Worm (Caenorhabditis elegans) whole organism, L1 larva: ENCODE data around the gene srt-16.
"Not testable (repeated sequence)": the region's sequence is repeated elsewhere in the genome, so short reads cannot be mapped to it uniquely, and the experiment has no call there.

Experiments
- C04F5.9 ChIP-seq: sonication (generic microtip); optimal IDR thresholded peaks from 2 replicates; lab custom pipeline; 2016; ENCODE audit warnings: missing genetic modification characterization, missing compliant biosample characterization
- Y116A8C.19 ChIP-seq: sonication (generic microtip); optimal IDR thresholded peaks from 2 replicates; lab custom pipeline; 2016; ENCODE audit warnings: missing compliant biosample characterization, missing genetic modification characterization, borderline replicate concordance
- alr-1 ChIP-seq: fragments of 200-800 bp; sonication (Bioruptor generic); optimal IDR thresholded peaks from 2 replicates; lab custom pipeline; 2018; ENCODE audit warnings: borderline replicate concordance, mild to moderate bottlenecking, missing genetic modification characterization, missing compliant biosample characterization
- ama-1 ChIP-seq: fragments of 150-350 bp; optimal IDR thresholded peaks from 2 replicates; lab custom pipeline; 2014
- ceh-8 ChIP-seq: fragments of 200-800 bp; sonication (Bioruptor generic); optimal IDR thresholded peaks from 2 replicates; lab custom pipeline; 2018; ENCODE audit warnings: mild to moderate bottlenecking, missing genetic modification characterization, moderate library complexity, missing compliant biosample characterization
- ceh-82 ChIP-seq, 3 experiments: fragments of 150-350 bp in 1 of 3; sonication (generic microtip) in 2 of 3; optimal IDR thresholded peaks; 2 replicates each; lab custom pipeline; 2014 to 2017; ENCODE audit warnings: missing biosample characterization in 3 of 3, missing genetic modification characterization in 3 of 3
- ces-1 ChIP-seq: fragments of 150-350 bp; optimal IDR thresholded peaks from 2 replicates; lab custom pipeline; 2014; ENCODE audit warnings: missing biosample characterization, missing genetic modification reagents, missing genetic modification characterization
- dpl-1 ChIP-seq, 3 experiments: fragments of 150-350 bp in 2 of 3; sonication (generic microtip) in 1 of 3; optimal IDR thresholded peaks; 2 replicates each; lab custom pipeline; 2014 to 2017; ENCODE audit warnings: missing biosample characterization in 3 of 3, missing genetic modification characterization in 3 of 3, missing genetic modification reagents in 3 of 3
- efl-1 ChIP-seq, 4 experiments: fragments of 150-350 bp; optimal IDR thresholded peaks in 3 of 4; peaks in 1 of 4; 1 replicate in 1 of 4; 2 replicates in 3 of 4; lab custom pipeline; 2014; ENCODE audit warnings: missing biosample characterization in 2 of 4, missing genetic modification characterization in 2 of 4, missing genetic modification reagents in 2 of 4
- egl-27 ChIP-seq, 2 experiments: fragments of 150-350 bp in 1 of 2; sonication (generic microtip); optimal IDR thresholded peaks; 3 replicates each; lab custom pipeline; 2017 to 2018; ENCODE audit warnings: missing biosample characterization in 2 of 2, missing genetic modification characterization in 2 of 2, missing genetic modification reagents in 2 of 2
- fkh-10 ChIP-seq: sonication (generic microtip); optimal IDR thresholded peaks from 2 replicates; lab custom pipeline; 2017; ENCODE audit warnings: missing biosample characterization, missing genetic modification reagents, missing genetic modification characterization
- fkh-8 ChIP-seq: sonication (generic microtip); optimal IDR thresholded peaks from 2 replicates; lab custom pipeline; 2016; ENCODE audit warnings: mild to moderate bottlenecking, missing genetic modification characterization, missing compliant biosample characterization
- irx-1 ChIP-seq: sonication (generic microtip); optimal IDR thresholded peaks from 2 replicates; lab custom pipeline; 2016; ENCODE audit warnings: missing genetic modification characterization, missing compliant biosample characterization
- jun-1 ChIP-seq: fragments of 150-350 bp; optimal IDR thresholded peaks from 2 replicates; lab custom pipeline; 2014; ENCODE audit warnings: missing biosample characterization, missing genetic modification reagents, missing genetic modification characterization
- lin-35 ChIP-seq, 2 experiments: fragments of 150-350 bp; optimal IDR thresholded peaks; 2 replicates each; lab custom pipeline; 2014; ENCODE audit warnings: missing biosample characterization in 2 of 2, missing genetic modification characterization in 2 of 2, missing genetic modification reagents in 2 of 2
- lin-39 ChIP-seq: fragments of 150-350 bp; optimal IDR thresholded peaks from 2 replicates; lab custom pipeline; 2014; ENCODE audit warnings: missing biosample characterization, missing genetic modification reagents, missing genetic modification characterization
- mab-9 ChIP-seq: fragments of 200-800 bp; sonication (Bioruptor generic); IDR thresholded peaks from 2 replicates; pipeline ENCODE4 v1.3.6; 2022; ENCODE audit warnings: missing genetic modification reagents, missing genetic modification characterization, missing compliant biosample characterization
- mep-1 ChIP-seq: fragments of 150-350 bp; optimal IDR thresholded peaks from 2 replicates; lab custom pipeline; 2014; ENCODE audit warnings: missing biosample characterization, missing genetic modification characterization
- nhr-20 ChIP-seq: sonication (generic microtip); optimal IDR thresholded peaks from 2 replicates; lab custom pipeline; 2016; ENCODE audit warnings: mild to moderate bottlenecking, missing genetic modification characterization, missing compliant biosample characterization
- nhr-237 ChIP-seq: fragments of 150-350 bp; optimal IDR thresholded peaks from 2 replicates; lab custom pipeline; 2014; ENCODE audit warnings: missing biosample characterization, missing genetic modification characterization
- nhr-28 ChIP-seq: fragments of 150-350 bp; optimal IDR thresholded peaks from 2 replicates; lab custom pipeline; 2014; ENCODE audit warnings: missing biosample characterization, missing genetic modification characterization
- nhr-47 ChIP-seq: sonication (generic microtip); optimal IDR thresholded peaks from 2 replicates; lab custom pipeline; 2016; ENCODE audit warnings: mild to moderate bottlenecking, missing genetic modification characterization, moderate library complexity, missing compliant biosample characterization
- nhr-71 ChIP-seq: sonication (generic microtip); optimal IDR thresholded peaks from 2 replicates; lab custom pipeline; 2016; ENCODE audit warnings: mild to moderate bottlenecking, missing genetic modification characterization, moderate library complexity, missing compliant biosample characterization
- nhr-84 ChIP-seq: sonication (generic microtip); optimal IDR thresholded peaks from 2 replicates; lab custom pipeline; 2017; ENCODE audit warnings: missing biosample characterization, missing genetic modification characterization
- nhr-85 ChIP-seq: sonication (generic microtip); peaks from one replicate; lab custom pipeline; 2016; ENCODE audit warnings: missing genetic modification characterization, inconsistent platforms, missing compliant biosample characterization
- pag-3 ChIP-seq: sonication (generic microtip); optimal IDR thresholded peaks from 2 replicates; lab custom pipeline; 2017; ENCODE audit warnings: missing genetic modification characterization, mild to moderate bottlenecking, missing compliant biosample characterization, antibody characterized with exemption, borderline replicate concordance; ENCODE audit not compliant: insufficient read depth
- snpc-4 ChIP-seq: fragments of 150-350 bp; optimal IDR thresholded peaks from 2 replicates; lab custom pipeline; 2014; ENCODE audit warnings: missing biosample characterization, missing genetic modification characterization
- snu-23 ChIP-seq: sonication (generic microtip); optimal IDR thresholded peaks from 2 replicates; lab custom pipeline; 2016; ENCODE audit warnings: missing genetic modification characterization, missing compliant biosample characterization
- sup-37 ChIP-seq: fragments of 200-800 bp; sonication (Bioruptor generic); optimal IDR thresholded peaks from 2 replicates; lab custom pipeline; 2018; ENCODE audit warnings: mild to moderate bottlenecking, missing genetic modification characterization, missing compliant biosample characterization
- tlp-1 ChIP-seq: fragments of 150-350 bp; optimal IDR thresholded peaks from 2 replicates; lab custom pipeline; 2014; ENCODE audit warnings: missing biosample characterization, missing genetic modification characterization
- unc-130 ChIP-seq: fragments of 150-350 bp; optimal IDR thresholded peaks from 2 replicates; lab custom pipeline; 2017; ENCODE audit warnings: missing biosample characterization, missing genetic modification characterization, inconsistent platforms
- unc-86 ChIP-seq: sonication (generic microtip); optimal IDR thresholded peaks from 2 replicates; lab custom pipeline; 2016; ENCODE audit warnings: missing genetic modification characterization, missing compliant biosample characterization
- ztf-11 ChIP-seq, 2 experiments: sonication (generic microtip); optimal IDR thresholded peaks; 2 replicates each; lab custom pipeline; 2016 to 2017; ENCODE audit warnings: missing genetic modification characterization in 2 of 2, missing biosample characterization in 1 of 2, missing compliant biosample characterization in 1 of 2
- ztf-4 ChIP-seq: fragments of 150-350 bp; optimal IDR thresholded peaks from 2 replicates; lab custom pipeline; 2014; ENCODE audit warnings: missing biosample characterization, missing genetic modification characterization

The srt-16 gene

ce11 chrV:3104134-3104533 is 39.8 kb upstream of the srt-16 start, which contains the start of gene str-66:
Gene str-66, minus strand, starts transcription at chrV:3104234.
- TF ChIP-seq pag-3 (tag; lab: Kevin White, UChicago) (no peak), Y116A8C.19 (tag; lab: Kevin White, UChicago) (no peak), efl-1 (optimal IDR thresholded peaks at IDR 0.05; lab: Kevin White, UChicago) (no peak), efl-1 (GFP tag; optimal IDR thresholded peaks at IDR 0.05 in 1 of 2; lab: Kevin White, UChicago) (no peak), ceh-8 (GFP tag; lab: Kevin White, UChicago) (no peak), egl-27 (tag; optimal IDR thresholded peaks at IDR 0.05; lab: Kevin White, UChicago) (no peak), irx-1 (tag; lab: Kevin White, UChicago) (no peak), nhr-47 (tag; lab: Kevin White, UChicago) (no peak), unc-130 (tag; lab: Kevin White, UChicago) (no peak)

ce11 chrV:3102049-3102448 is 37.7 kb upstream of the srt-16 start, which contains the start of gene Y73C8C.4:
Gene Y73C8C.4, minus strand, starts transcription at chrV:3102149.
- not testable (repeated sequence) for TF ChIP-seq lin-35 (GFP tag; optimal IDR thresholded peaks at IDR 0.05; lab: Kevin White, UChicago); nhr-84 (tag; lab: Kevin White, UChicago); ama-1
- TF ChIP-seq, all 84 proteins: peak for 0; not testable (repeated sequence) for 84

ce11 chrV:3100527-3100926 is 36.2 kb upstream of the srt-16 start:
- TF ChIP-seq dpl-1 (GFP tag; optimal IDR thresholded peaks at IDR 0.05; lab: Kevin White, UChicago) (no peak), snu-23 (GFP tag; lab: Kevin White, UChicago) (no peak), ces-1 (GFP tag; lab: Kevin White, UChicago) (no peak), nhr-28 (tag; lab: Kevin White, UChicago) (no peak), mab-9 (GFP tag; lab: Robert Waterston, UW) (no peak), unc-86 (tag; lab: Kevin White, UChicago) (no peak), nhr-85 (tag; lab: Kevin White, UChicago) (no peak), alr-1 (tag; lab: Kevin White, UChicago) (no peak), snpc-4 (no peak), lin-35 (GFP tag; optimal IDR thresholded peaks at IDR 0.05; lab: Kevin White, UChicago) (no peak), jun-1 (tag; lab: Kevin White, UChicago) (no peak), ztf-11 (tag; optimal IDR thresholded peaks at IDR 0.05; lab: Kevin White, UChicago) (no peak), fkh-8 (tag; lab: Kevin White, UChicago) (no peak), ztf-4 (tag; lab: Kevin White, UChicago) (no peak), lin-39 (no peak)

ce11 chrV:3094351-3094750 is 30.0 kb upstream of the srt-16 start, which contains the start of gene cyp-33C9:
Gene cyp-33C9, minus strand, starts transcription at chrV:3094561.
- TF ChIP-seq dpl-1 (GFP tag; optimal IDR thresholded peaks at IDR 0.05; lab: Kevin White, UChicago) = peak in 2 of 3 experiments; percentile 6 to 14
- no peak for TF ChIP-seq C04F5.9 (tag; lab: Kevin White, UChicago)
- TF ChIP-seq nhr-85 (tag; lab: Kevin White, UChicago) = peak; percentile 54
- TF ChIP-seq lin-35 (GFP tag; optimal IDR thresholded peaks at IDR 0.05; lab: Kevin White, UChicago) = peak in 1 of 2 experiments; percentile 17
- no peak for TF ChIP-seq tlp-1
- TF ChIP-seq sup-37 (GFP tag; lab: Kevin White, UChicago) = no peak
- peak in 1 of 3 experiments; percentile 7 for TF ChIP-seq ceh-82 (tag; optimal IDR thresholded peaks at IDR 0.05; lab: Kevin White, UChicago)
- TF ChIP-seq mep-1 (tag; lab: Kevin White, UChicago) = peak; percentile 8
- no peak for TF ChIP-seq nhr-237
- TF ChIP-seq nhr-20 (tag; lab: Kevin White, UChicago) = peak; percentile 23
- TF ChIP-seq fkh-10 (GFP tag; lab: Kevin White, UChicago) = no peak
- peak; percentile 39 to 51 for TF ChIP-seq efl-1 (optimal IDR thresholded peaks at IDR 0.05; lab: Kevin White, UChicago)
- TF ChIP-seq efl-1 (GFP tag; optimal IDR thresholded peaks at IDR 0.05 in 1 of 2; lab: Kevin White, UChicago) = peak in 1 of 2 experiments; percentile 3
- peak; percentile 32 for TF ChIP-seq nhr-71 (tag; lab: Kevin White, UChicago)
